Fruit fly (Drosophila melanogaster) whole organism, prepupa: ENCODE data around the gene CG10587.
A peak's percentile ranks its signal among the peaks of the same experiment; 100 is the strongest.

ENCODE experiments used
- CG10631 ChIP-seq: fragments of 200-800 bp; sonication (Bioruptor generic); optimal IDR thresholded peaks from 2 replicates; lab custom pipeline; 2016; ENCODE audit warnings: missing biosample characterization, missing genetic modification characterization
- CG10669 ChIP-seq: fragments of 200-800 bp; sonication (Bioruptor generic); optimal IDR thresholded peaks from 3 replicates; lab custom pipeline; 2018; ENCODE audit warnings: missing biosample characterization, mild to moderate bottlenecking, missing genetic modification characterization, moderate library complexity
- CG11294 ChIP-seq: fragments of 200-800 bp; sonication (Bioruptor generic); IDR thresholded peaks from 2 replicates; pipeline ENCODE4 v1.3.6; 2022; ENCODE audit warnings: missing biosample characterization, missing genetic modification characterization
- CG11762 ChIP-seq: fragments of 200-800 bp; sonication (Bioruptor generic); optimal IDR thresholded peaks from 3 replicates; lab custom pipeline; 2016; ENCODE audit warnings: missing biosample characterization, missing genetic modification characterization; ENCODE audit not compliant: insufficient read depth
- CG1621 ChIP-seq: fragments of 200-800 bp; sonication (Bioruptor generic); optimal IDR thresholded peaks from 3 replicates; lab custom pipeline; 2018; ENCODE audit warnings: missing biosample characterization, mild to moderate bottlenecking, missing genetic modification characterization
- CG16779 ChIP-seq: fragments of 200-800 bp; sonication (Bioruptor generic); optimal IDR thresholded peaks from 3 replicates; lab custom pipeline; 2017; ENCODE audit warnings: missing biosample characterization, mild to moderate bottlenecking, missing genetic modification characterization
- CG3032 ChIP-seq: fragments of 200-800 bp; optimal IDR thresholded peaks from 2 replicates; lab custom pipeline; 2019; ENCODE audit warnings: missing biosample characterization, mild to moderate bottlenecking, missing genetic modification characterization, moderate library complexity
- CG31627 ChIP-seq: fragments of 200-800 bp; sonication (Bioruptor generic); optimal IDR thresholded peaks from 3 replicates; lab custom pipeline; 2016; ENCODE audit warnings: missing biosample characterization, missing genetic modification characterization
- CG32006 ChIP-seq: fragments of 200-800 bp; sonication (Bioruptor generic); optimal IDR thresholded peaks from 3 replicates; lab custom pipeline; 2017; ENCODE audit warnings: missing biosample characterization, mild to moderate bottlenecking, missing genetic modification characterization
- CG34406 ChIP-seq: fragments of 200-800 bp; sonication (Bioruptor generic); optimal IDR thresholded peaks from 3 replicates; lab custom pipeline; 2016; ENCODE audit warnings: missing biosample characterization, missing genetic modification characterization
- CG3919 ChIP-seq: fragments of 200-800 bp; sonication (Bioruptor generic); optimal IDR thresholded peaks from 3 replicates; lab custom pipeline; 2016; ENCODE audit warnings: missing biosample characterization, missing genetic modification characterization
- CG6163 ChIP-seq: fragments of 200-800 bp; sonication (Bioruptor generic); IDR thresholded peaks from 3 replicates; pipeline ENCODE4 v1.3.6; 2022; ENCODE audit warnings: missing biosample characterization, missing genetic modification characterization
- CG6276 ChIP-seq: fragments of 200-800 bp; sonication (Bioruptor generic); optimal IDR thresholded peaks from 2 replicates; lab custom pipeline; 2017; ENCODE audit warnings: missing biosample characterization, mild to moderate bottlenecking, missing genetic modification characterization
- CG6792 ChIP-seq: fragments of 200-800 bp; sonication (Bioruptor generic); optimal IDR thresholded peaks from 3 replicates; lab custom pipeline; 2016; ENCODE audit warnings: missing biosample characterization, missing genetic modification characterization
- CG6808 ChIP-seq: fragments of 200-800 bp; sonication (Bioruptor generic); optimal IDR thresholded peaks from 3 replicates; lab custom pipeline; 2017; ENCODE audit warnings: missing biosample characterization, missing genetic modification characterization, mild to moderate bottlenecking, moderate library complexity, missing genetic modification reagents
- CG6854 ChIP-seq: fragments of 200-800 bp; sonication (Bioruptor generic); optimal IDR thresholded peaks from 2 replicates; lab custom pipeline; 2017; ENCODE audit warnings: missing biosample characterization, mild to moderate bottlenecking, missing genetic modification characterization
- CG7368 ChIP-seq: fragments of 200-800 bp; sonication (Bioruptor generic); optimal IDR thresholded peaks from 3 replicates; lab custom pipeline; 2016; ENCODE audit warnings: missing biosample characterization, missing genetic modification characterization
- CG8119 ChIP-seq: fragments of 200-800 bp; sonication (Bioruptor generic); IDR thresholded peaks from 3 replicates; pipeline ENCODE4 v1.3.6; 2022; ENCODE audit warnings: missing biosample characterization, missing genetic modification characterization
- CG8319 ChIP-seq: fragments of 200-800 bp; sonication (Bioruptor generic); optimal IDR thresholded peaks from 3 replicates; lab custom pipeline; 2016; ENCODE audit warnings: missing biosample characterization, missing genetic modification characterization
- CG8632 ChIP-seq: fragments of 200-800 bp; sonication (Bioruptor generic); optimal IDR thresholded peaks from 3 replicates; lab custom pipeline; 2016; ENCODE audit warnings: missing biosample characterization, missing genetic modification characterization
- CG9139 ChIP-seq: fragments of 200-800 bp; sonication (Bioruptor generic); optimal IDR thresholded peaks from 3 replicates; lab custom pipeline; 2017; ENCODE audit warnings: missing biosample characterization, mild to moderate bottlenecking, missing genetic modification characterization
- Eip75B ChIP-seq: fragments of 200-800 bp; sonication (Bioruptor generic); optimal IDR thresholded peaks from 3 replicates; lab custom pipeline; 2016; ENCODE audit warnings: missing biosample characterization, missing genetic modification characterization
- Eip78C ChIP-seq: fragments of 200-800 bp; sonication (Bioruptor generic); peaks from one replicate; lab custom pipeline; 2016; ENCODE audit warnings: missing biosample characterization, missing genetic modification characterization
- Ets21C ChIP-seq: fragments of 200-800 bp; sonication (Bioruptor generic); optimal IDR thresholded peaks from 3 replicates; lab custom pipeline; 2016; ENCODE audit warnings: missing biosample characterization, missing genetic modification characterization
- Ets96B ChIP-seq: fragments of 200-800 bp; optimal IDR thresholded peaks from 2 replicates; lab custom pipeline; 2019; ENCODE audit warnings: missing biosample characterization, mild to moderate bottlenecking, missing genetic modification characterization, moderate library complexity
- Hr39 ChIP-seq: fragments of 200-800 bp; sonication (Bioruptor generic); optimal IDR thresholded peaks from 2 replicates; lab custom pipeline; 2016; ENCODE audit warnings: missing biosample characterization, missing genetic modification characterization
- Hr4 ChIP-seq: fragments of 200-800 bp; sonication (Bioruptor generic); optimal IDR thresholded peaks from 3 replicates; lab custom pipeline; 2016; ENCODE audit warnings: missing biosample characterization, missing genetic modification characterization
- Lpt ChIP-seq: fragments of 200-800 bp; sonication (Bioruptor generic); optimal IDR thresholded peaks from 3 replicates; lab custom pipeline; 2016; ENCODE audit warnings: missing biosample characterization, missing genetic modification characterization
- Met ChIP-seq: fragments of 200-800 bp; sonication (Bioruptor generic); optimal IDR thresholded peaks from 3 replicates; lab custom pipeline; 2016; ENCODE audit warnings: missing biosample characterization, missing genetic modification characterization
- OdsH ChIP-seq: fragments of 200-800 bp; sonication (Bioruptor generic); optimal IDR thresholded peaks from 3 replicates; lab custom pipeline; 2016; ENCODE audit warnings: missing biosample characterization, missing genetic modification characterization
- Smox ChIP-seq: fragments of 200-800 bp; sonication (Bioruptor generic); optimal IDR thresholded peaks from 3 replicates; lab custom pipeline; 2016; ENCODE audit warnings: missing biosample characterization, missing genetic modification characterization
- Sox15 ChIP-seq: fragments of 200-800 bp; sonication (Bioruptor generic); optimal IDR thresholded peaks from 3 replicates; lab custom pipeline; 2016; ENCODE audit warnings: missing biosample characterization, missing genetic modification characterization
- achi ChIP-seq: fragments of 200-800 bp; sonication (Bioruptor generic); optimal IDR thresholded peaks from 3 replicates; lab custom pipeline; 2016; ENCODE audit warnings: missing biosample characterization, missing genetic modification characterization
- acj6 ChIP-seq: fragments of 200-800 bp; sonication (Bioruptor generic); optimal IDR thresholded peaks from 3 replicates; lab custom pipeline; 2016; ENCODE audit warnings: missing biosample characterization, missing genetic modification characterization
- dac ChIP-seq: fragments of 200-800 bp; sonication (Bioruptor generic); optimal IDR thresholded peaks from 2 replicates; lab custom pipeline; 2017; ENCODE audit warnings: missing biosample characterization, mild to moderate bottlenecking, missing genetic modification characterization
- dsx ChIP-seq: fragments of 200-800 bp; optimal IDR thresholded peaks from 3 replicates; lab custom pipeline; 2019; ENCODE audit warnings: missing biosample characterization, mild to moderate bottlenecking, missing genetic modification characterization, moderate library complexity; ENCODE audit not compliant: poor library complexity, severe bottlenecking
- eg ChIP-seq: fragments of 200-800 bp; sonication (Bioruptor generic); IDR thresholded peaks from 3 replicates; pipeline ENCODE4 v1.3.6; 2022; ENCODE audit warnings: missing biosample characterization, missing genetic modification characterization
- esn ChIP-seq: fragments of 200-800 bp; sonication (Bioruptor generic); optimal IDR thresholded peaks from 2 replicates; lab custom pipeline; 2016; ENCODE audit warnings: missing biosample characterization, mild to moderate bottlenecking, missing genetic modification characterization, moderate library complexity
- fd59A ChIP-seq: fragments of 200-800 bp; sonication (Bioruptor generic); optimal IDR thresholded peaks from 2 replicates; lab custom pipeline; 2017; ENCODE audit warnings: missing biosample characterization, mild to moderate bottlenecking, missing genetic modification characterization, missing genetic modification reagents
- fd85E ChIP-seq: fragments of 200-800 bp; sonication (Bioruptor generic); optimal IDR thresholded peaks from 3 replicates; lab custom pipeline; 2016; ENCODE audit warnings: missing biosample characterization, missing genetic modification characterization
- fkh ChIP-seq: fragments of 200-800 bp; sonication (Bioruptor generic); optimal IDR thresholded peaks from 3 replicates; lab custom pipeline; 2017; ENCODE audit warnings: missing biosample characterization, mild to moderate bottlenecking, missing genetic modification characterization, moderate library complexity
- lz ChIP-seq: fragments of 200-800 bp; sonication (Bioruptor generic); optimal IDR thresholded peaks from 3 replicates; lab custom pipeline; 2016; ENCODE audit warnings: missing biosample characterization, missing genetic modification characterization
- net ChIP-seq: fragments of 200-800 bp; sonication (Bioruptor generic); optimal IDR thresholded peaks from 3 replicates; lab custom pipeline; 2016; ENCODE audit warnings: missing biosample characterization, missing genetic modification characterization
- pdm3 ChIP-seq: fragments of 200-800 bp; sonication (Bioruptor generic); optimal IDR thresholded peaks from 3 replicates; lab custom pipeline; 2016; ENCODE audit warnings: missing biosample characterization, missing genetic modification characterization
- salr ChIP-seq, 2 experiments: fragments of 200-800 bp; sonication (Bioruptor generic); optimal IDR thresholded peaks; 3 replicates each; lab custom pipeline; 2016 to 2018; ENCODE audit warnings: missing biosample characterization in 2 of 2, missing genetic modification characterization in 2 of 2, mild to moderate bottlenecking in 1 of 2
- spab ChIP-seq: fragments of 200-800 bp; sonication (Bioruptor generic); optimal IDR thresholded peaks from 2 replicates; lab custom pipeline; 2017; ENCODE audit warnings: missing biosample characterization, mild to moderate bottlenecking, missing genetic modification characterization, missing genetic modification reagents
- ss ChIP-seq, 2 experiments: fragments of 200-800 bp; sonication (Bioruptor generic); optimal IDR thresholded peaks; 2 replicates in 1 of 2; 3 replicates in 1 of 2; lab custom pipeline; 2017 to 2018; ENCODE audit warnings: mild to moderate bottlenecking in 2 of 2, missing biosample characterization in 2 of 2, missing genetic modification characterization in 2 of 2, moderate library complexity in 1 of 2
- svp ChIP-seq: fragments of 200-800 bp; sonication (Bioruptor generic); peaks from one replicate; lab custom pipeline; 2016; ENCODE audit warnings: missing biosample characterization, missing genetic modification characterization

CG10587 gene

DNA sequence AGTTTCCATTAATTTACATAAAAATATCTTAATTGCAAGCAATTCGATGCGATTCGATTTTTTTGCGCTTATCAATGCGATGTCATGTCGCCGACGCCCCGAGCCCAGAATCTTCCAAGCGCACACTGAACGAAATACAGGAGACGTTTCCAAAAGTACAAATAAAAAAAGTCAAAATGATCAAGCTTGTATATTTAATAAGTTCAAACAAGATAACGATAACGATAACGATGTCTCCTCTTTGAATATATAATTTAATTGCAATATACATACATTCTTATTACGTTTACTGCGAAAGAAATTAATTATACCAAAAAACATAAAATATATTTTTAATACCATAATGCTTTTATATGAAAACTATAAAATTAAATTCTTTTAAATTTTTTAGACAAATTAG lies 27.9 kb upstream of the CG10587 start (continued):
- peak; percentile 44 for TF ChIP-seq dsx (GFP tag; lab: Kevin White, UChicago)
- peak; percentile 49 for TF ChIP-seq Met
- peak; percentile 49 for TF ChIP-seq CG10631
- no peak for TF ChIP-seq OdsH (GFP tag; lab: Kevin White, UChicago)
- TF ChIP-seq fd59A (GFP tag; lab: Kevin White, UChicago): peak; percentile 50
- TF ChIP-seq CG6854 (GFP tag; lab: Kevin White, UChicago): no peak
- TF ChIP-seq Hr4 (GFP tag; lab: Kevin White, UChicago): no peak
- TF ChIP-seq CG11294 (GFP tag; lab: Robert Waterston, UW): no peak
- TF ChIP-seq CG6276 (GFP tag; lab: Kevin White, UChicago): no peak
- peak; percentile 23 for TF ChIP-seq CG7368
- TF ChIP-seq net (GFP tag; lab: Kevin White, UChicago): no peak
- peak; percentile 22 to 65 for TF ChIP-seq ss (GFP tag; optimal IDR thresholded peaks at IDR 0.05; lab: Kevin White, UChicago)
- TF ChIP-seq CG6792: peak; percentile 50
- TF ChIP-seq CG32006 (GFP tag; lab: Kevin White, UChicago): no peak
- peak; percentile 43 for TF ChIP-seq Eip75B (GFP tag; lab: Kevin White, UChicago)
- peak; percentile 67 for TF ChIP-seq CG34406 (GFP tag; lab: Kevin White, UChicago)
- TF ChIP-seq Lpt (GFP tag; lab: Kevin White, UChicago): no peak
- peak; percentile 19 for TF ChIP-seq CG6808 (GFP tag; lab: Kevin White, UChicago)
- TF ChIP-seq CG8632 (GFP tag; lab: Kevin White, UChicago): peak; percentile 72
- TF ChIP-seq CG31627 (GFP tag; lab: Kevin White, UChicago): peak; percentile 22
- 0 out of 3 replicates have a peak, but pooled peaks have one; percentile 21 for TF ChIP-seq CG8119
- no peak for TF ChIP-seq Ets21C (GFP tag; lab: Kevin White, UChicago)
- TF ChIP-seq esn (GFP tag; lab: Kevin White, UChicago): peak; percentile 61
- no peak for TF ChIP-seq Sox15
- TF ChIP-seq salr (GFP tag; optimal IDR thresholded peaks at IDR 0.05; lab: Kevin White, UChicago): no peak
- TF ChIP-seq svp (GFP tag; lab: Kevin White, UChicago): peak; percentile 89
- peak; percentile 28 for TF ChIP-seq CG8319
- no peak for TF ChIP-seq fd85E (GFP tag; lab: Kevin White, UChicago)
- no peak for TF ChIP-seq Hr39 (GFP tag; lab: Kevin White, UChicago)
- peak; percentile 88 for TF ChIP-seq Eip78C (GFP tag; lab: Kevin White, UChicago)
- peak; percentile 62 for TF ChIP-seq CG10669 (GFP tag; lab: Kevin White, UChicago)
- no peak for TF ChIP-seq fkh (GFP tag; lab: Kevin White, UChicago)
- no peak for TF ChIP-seq CG11762 (GFP tag; lab: Kevin White, UChicago)
- peak; percentile 26 for TF ChIP-seq lz (GFP tag; lab: Kevin White, UChicago)
- no peak for TF ChIP-seq CG6163 (GFP tag; lab: Robert Waterston, UW)
- TF ChIP-seq eg (GFP tag; lab: Robert Waterston, UW): no peak
- TF ChIP-seq CG16779 (tag; lab: Kevin White, UChicago): no peak
- peak; percentile 26 for TF ChIP-seq Smox (GFP tag; lab: Kevin White, UChicago)
- TF ChIP-seq, all 60 proteins: peak for 32

DNA sequence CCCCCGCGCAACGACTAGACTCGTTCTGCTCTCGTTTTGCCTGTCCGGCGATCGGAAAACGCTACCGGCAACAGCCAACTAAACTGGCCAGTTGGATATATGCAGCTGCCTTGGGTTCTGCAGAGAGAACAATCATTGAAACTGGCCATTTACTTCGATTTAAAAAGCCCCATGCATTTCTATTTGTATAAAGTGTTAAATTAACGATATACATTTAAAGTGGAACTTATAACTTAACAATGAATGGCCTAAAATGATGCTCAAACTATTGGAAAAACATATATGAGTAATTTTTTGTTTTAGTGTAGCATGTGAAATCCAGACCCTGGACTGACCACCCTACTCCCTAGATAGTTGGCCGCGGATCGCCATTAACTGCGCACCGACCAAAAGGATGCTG lies 26.5 kb upstream of the CG10587 start:
- TF ChIP-seq net (GFP tag; lab: Kevin White, UChicago): peak; percentile 60
- peak; percentile 67 for TF ChIP-seq fd59A (GFP tag; lab: Kevin White, UChicago)
- peak; percentile 84 for TF ChIP-seq CG10631
- peak; percentile 77 for TF ChIP-seq CG1621 (tag; lab: Kevin White, UChicago)
- TF ChIP-seq CG34406 (GFP tag; lab: Kevin White, UChicago): peak; percentile 25
- peak; percentile 66 for TF ChIP-seq acj6 (GFP tag; lab: Kevin White, UChicago)
- peak; percentile 27 for TF ChIP-seq Met
- TF ChIP-seq Ets96B (tag; lab: Kevin White, UChicago): peak; percentile 86
- TF ChIP-seq salr (GFP tag; optimal IDR thresholded peaks at IDR 0.05; lab: Kevin White, UChicago): peak; percentile 60 to 66
- TF ChIP-seq Hr39 (GFP tag; lab: Kevin White, UChicago): no peak
- TF ChIP-seq Lpt (GFP tag; lab: Kevin White, UChicago): peak; percentile 65
- TF ChIP-seq spab (GFP tag; lab: Kevin White, UChicago): peak; percentile 75
- peak; percentile 84 for TF ChIP-seq CG6163 (GFP tag; lab: Robert Waterston, UW)
- TF ChIP-seq CG10669 (GFP tag; lab: Kevin White, UChicago): peak; percentile 78
- no peak for TF ChIP-seq dac (GFP tag; lab: Kevin White, UChicago)
- TF ChIP-seq CG6276 (GFP tag; lab: Kevin White, UChicago): peak; percentile 31
- peak; percentile 45 for TF ChIP-seq CG9139
- TF ChIP-seq achi: peak; percentile 76
- peak; percentile 77 for TF ChIP-seq CG3032 (tag; lab: Kevin White, UChicago)
- TF ChIP-seq Hr4 (GFP tag; lab: Kevin White, UChicago): no peak
- peak; percentile 59 for TF ChIP-seq pdm3 (GFP tag; lab: Kevin White, UChicago)
- peak; percentile 65 for TF ChIP-seq CG3919 (GFP tag; lab: Kevin White, UChicago)
- peak; percentile 54; the same call in 2 of the 3 replicates for TF ChIP-seq eg (GFP tag; lab: Robert Waterston, UW)
- TF ChIP-seq CG6808 (GFP tag; lab: Kevin White, UChicago): peak; percentile 78
- peak; percentile 5 for TF ChIP-seq CG11762 (GFP tag; lab: Kevin White, UChicago)
- peak; percentile 54 to 79 for TF ChIP-seq ss (GFP tag; optimal IDR thresholded peaks at IDR 0.05; lab: Kevin White, UChicago)
- TF ChIP-seq Sox15: no peak
